Worm (Caenorhabditis elegans) whole organism, L3 larva: ENCODE results near the gene tpi-1.

Experiments
- aly-2 ChIP-seq: fragments of 150-350 bp; optimal IDR thresholded peaks from 2 replicates; lab custom pipeline; 2014; ENCODE audit warnings: missing biosample characterization, missing genetic modification characterization
- ama-1 ChIP-seq: fragments of 150-350 bp; optimal IDR thresholded peaks from 2 replicates; lab custom pipeline; 2018
- ceh-9 ChIP-seq: sonication (generic microtip); optimal IDR thresholded peaks from 2 replicates; lab custom pipeline; 2018; ENCODE audit warnings: missing biosample characterization, missing genetic modification characterization
- egl-27 ChIP-seq: sonication (generic microtip); optimal IDR thresholded peaks from 4 replicates; lab custom pipeline; 2017; ENCODE audit warnings: missing biosample characterization, missing genetic modification reagents, missing genetic modification characterization
- elt-2 ChIP-seq: sonication (generic microtip); optimal IDR thresholded peaks from 2 replicates; lab custom pipeline; 2016; ENCODE audit warnings: missing genetic modification reagents, mild to moderate bottlenecking, missing genetic modification characterization, missing compliant biosample characterization
- lin-39 ChIP-seq: fragments of 150-350 bp; optimal IDR thresholded peaks from 2 replicates; lab custom pipeline; 2018; ENCODE audit warnings: missing biosample characterization, missing genetic modification reagents, missing genetic modification characterization
- mdl-1 ChIP-seq: fragments of 150-350 bp; optimal IDR thresholded peaks from 2 replicates; lab custom pipeline; 2014; ENCODE audit warnings: missing biosample characterization, missing genetic modification characterization
- nhr-11 ChIP-seq: fragments of 150-350 bp; optimal IDR thresholded peaks from 2 replicates; lab custom pipeline; 2014; ENCODE audit warnings: missing biosample characterization, missing genetic modification characterization
- nhr-23 ChIP-seq: fragments of 150-350 bp; optimal IDR thresholded peaks from 2 replicates; lab custom pipeline; 2014; ENCODE audit warnings: missing biosample characterization, missing genetic modification reagents, missing genetic modification characterization
- pqm-1 ChIP-seq: fragments of 150-350 bp; optimal IDR thresholded peaks from 2 replicates; lab custom pipeline; 2017; ENCODE audit warnings: missing biosample characterization, missing genetic modification characterization, inconsistent platforms
- tbx-2 ChIP-seq: sonication (generic microtip); optimal IDR thresholded peaks from 2 replicates; lab custom pipeline; 2016; ENCODE audit warnings: mild to moderate bottlenecking, missing genetic modification characterization, missing compliant biosample characterization
- unc-39 ChIP-seq: sonication (generic microtip); optimal IDR thresholded peaks from 4 replicates; lab custom pipeline; 2017; ENCODE audit warnings: missing biosample characterization, missing genetic modification characterization
- unc-62 ChIP-seq: fragments of 150-350 bp; sonication (generic microtip); optimal IDR thresholded peaks from 4 replicates; lab custom pipeline; 2014; ENCODE audit warnings: missing biosample characterization, missing genetic modification reagents, missing genetic modification characterization
- zag-1 ChIP-seq: fragments of 150-350 bp; optimal IDR thresholded peaks from 2 replicates; lab custom pipeline; 2014; ENCODE audit warnings: missing biosample characterization, missing genetic modification characterization

DNA sequence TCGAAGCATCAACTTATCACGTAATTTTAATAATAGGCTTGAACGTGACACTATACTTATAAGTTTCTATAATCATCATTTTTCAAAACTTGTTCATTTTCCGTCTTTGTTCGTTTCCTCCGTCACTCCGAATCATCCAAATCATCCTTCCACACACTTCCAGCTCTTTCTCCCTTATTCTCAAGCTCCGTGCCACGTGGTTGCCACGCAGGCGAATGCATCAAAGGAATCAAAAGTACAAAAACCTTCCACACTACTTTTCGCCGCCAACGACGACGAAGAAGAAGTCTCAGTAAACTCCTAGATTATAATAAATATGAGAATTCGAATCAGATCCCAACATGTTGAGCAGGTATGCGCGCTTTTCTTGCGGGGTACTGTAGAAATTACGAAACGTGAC, 15.2 kb upstream of the tpi-1 start:
- TF ChIP-seq pqm-1 (tag; lab: Kevin White, UChicago) = no peak
- no peak for TF ChIP-seq unc-39 (tag; lab: Kevin White, UChicago)
- peak; percentile 70 for TF ChIP-seq ama-1 (lab: Kevin White, UChicago)
- TF ChIP-seq tbx-2 (tag; lab: Kevin White, UChicago) = no peak
- no peak for TF ChIP-seq egl-27 (tag; lab: Kevin White, UChicago)
- TF ChIP-seq unc-62 (GFP tag; lab: Kevin White, UChicago) = no peak
- TF ChIP-seq ceh-9 (tag; lab: Kevin White, UChicago) = no peak
- TF ChIP-seq nhr-23 (tag; lab: Kevin White, UChicago) = no peak
- no peak for TF ChIP-seq aly-2 (tag; lab: Kevin White, UChicago)
- TF ChIP-seq mdl-1 (tag; lab: Kevin White, UChicago) = no peak
- TF ChIP-seq zag-1 = no peak
- TF ChIP-seq nhr-11 (tag; lab: Kevin White, UChicago) = no peak
- no peak for TF ChIP-seq lin-39 (tag; lab: Kevin White, UChicago)
- no peak for TF ChIP-seq elt-2 (tag; lab: Kevin White, UChicago)
